Worm (Caenorhabditis elegans) whole organism, L3 larva: ENCODE measurements around the gene Y57G11C.8.

Experiments
- ama-1 ChIP-seq: fragments of 150-350 bp; optimal IDR thresholded peaks from 2 replicates; lab custom pipeline; 2018
- jun-1 ChIP-seq: fragments of 150-350 bp; optimal IDR thresholded peaks from 2 replicates; lab custom pipeline; 2014; ENCODE audit warnings: missing biosample characterization, missing genetic modification reagents, missing genetic modification characterization
- nfya-1 ChIP-seq: sonication (generic microtip); optimal IDR thresholded peaks from 2 replicates; lab custom pipeline; 2017; ENCODE audit warnings: missing genetic modification characterization, mild to moderate bottlenecking, missing compliant biosample characterization, antibody characterized with exemption, moderate library complexity; ENCODE audit not compliant: insufficient read depth
- nhr-12 ChIP-seq: fragments of 150-350 bp; optimal IDR thresholded peaks from 2 replicates; lab custom pipeline; 2014; ENCODE audit warnings: missing biosample characterization, missing genetic modification characterization
- ztf-11 ChIP-seq: fragments of 150-350 bp; optimal IDR thresholded peaks from 2 replicates; lab custom pipeline; 2014; ENCODE audit warnings: missing biosample characterization, missing genetic modification characterization

- TF ChIP-seq ama-1 (lab: Kevin White, UChicago) (no peak), nhr-12 (no peak), ztf-11 (tag; lab: Kevin White, UChicago) (no peak), nfya-1 (tag; lab: Kevin White, UChicago) (no peak), jun-1 (tag; lab: Kevin White, UChicago) (no peak)
Observed at ce11 chrIV:14770663-14771062, 11.0 kb upstream of the Y57G11C.8 start.
